Worm (Caenorhabditis elegans): ENCODE data around the gene F11E6.8.

F11E6.8 gene

ce11 chrIV:17407491-17407890 lies 42.9 kb downstream of the F11E6.8 start, which contains the start of gene T02D1.9:
TSS of gene T02D1.9 (minus strand) at chrIV:17407591.
- TF ChIP-seq tbx-8 (GFP tag; optimal IDR thresholded peaks at IDR 0.05) (no peak), sem-2 (GFP tag; optimal IDR thresholded peaks at IDR 0.05) (no peak), elt-1 (tag; optimal IDR thresholded peaks at IDR 0.05; ENCODE audit: borderline replicate concordance, insufficient read depth) (no peak), pha-4 (tag; optimal IDR thresholded peaks at IDR 0.05) (no peak), zip-8 (tag; optimal IDR thresholded peaks at IDR 0.05) (no peak), mls-2 (tag; optimal IDR thresholded peaks at IDR 0.05) (no peak), blmp-1 (tag; optimal IDR thresholded peaks at IDR 0.05) (no peak), unc-120 (tag; optimal IDR thresholded peaks at IDR 0.05; ENCODE audit: poor library complexity, severe bottlenecking) (no peak), cnd-1 (tag; optimal IDR thresholded peaks at IDR 0.05) (no peak), hlh-1 (tag; optimal IDR thresholded peaks at IDR 0.05) (no peak), ceh-83 (GFP tag; optimal IDR thresholded peaks at IDR 0.05) (no peak), flh-1 (GFP tag; optimal IDR thresholded peaks at IDR 0.05) (no peak), nhr-76 (tag; optimal IDR thresholded peaks at IDR 0.05) (no peak), bed-3 (GFP tag; optimal IDR thresholded peaks at IDR 0.05) (no peak), ceh-39 (tag; optimal IDR thresholded peaks at IDR 0.05) (no peak), unc-39 (tag; optimal IDR thresholded peaks at IDR 0.05) (no peak), ceh-43 (GFP tag; optimal IDR thresholded peaks at IDR 0.05) (no peak), unc-62 (GFP tag; optimal IDR thresholded peaks at IDR 0.05) (no peak)

ce11 chrIV:17407025-17407424 lies 43.3 kb downstream of the F11E6.8 start, which contains the start of gene T02D1.7:
TSS of gene T02D1.7 (minus strand) at chrIV:17407125.
- TF ChIP-seq nhr-2 (tag; optimal IDR thresholded peaks at IDR 0.05) (no peak), tbx-8 (GFP tag; optimal IDR thresholded peaks at IDR 0.05) (no peak), sem-2 (GFP tag; optimal IDR thresholded peaks at IDR 0.05) (no peak), unc-62 (GFP tag; optimal IDR thresholded peaks at IDR 0.05) (no peak), ceh-39 (tag; optimal IDR thresholded peaks at IDR 0.05) (no peak), hlh-1 (tag; optimal IDR thresholded peaks at IDR 0.05) (no peak), lsy-2 (tag; optimal IDR thresholded peaks at IDR 0.05) (no peak), drap-1 (GFP tag; optimal IDR thresholded peaks at IDR 0.05) (no peak), mab-5 (tag; optimal IDR thresholded peaks at IDR 0.05) (no peak), nhr-28 (tag; optimal IDR thresholded peaks at IDR 0.05) (no peak), nhr-237 (tag; optimal IDR thresholded peaks at IDR 0.05) (no peak), M03D4.4 (tag; optimal IDR thresholded peaks at IDR 0.05) (no peak), cnd-1 (tag; optimal IDR thresholded peaks at IDR 0.05) (no peak), snpc-4 (tag; optimal IDR thresholded peaks at IDR 0.05) (no peak), mls-2 (tag; optimal IDR thresholded peaks at IDR 0.05) (no peak)

- no peak for TF ChIP-seq nhr-12 (tag; optimal IDR thresholded peaks at IDR 0.05)
- TF ChIP-seq ces-1 (GFP tag; optimal IDR thresholded peaks at IDR 0.05), result no peak
- no peak for TF ChIP-seq mls-2 (tag; optimal IDR thresholded peaks at IDR 0.05)
- TF ChIP-seq tbx-8 (GFP tag; optimal IDR thresholded peaks at IDR 0.05), result no peak
Observed at ce11 chrIV:17406119-17406518, 44.2 kb downstream of the F11E6.8 start.

- no peak for TF ChIP-seq cnd-1 (tag; optimal IDR thresholded peaks at IDR 0.05)
- TF ChIP-seq nhr-237 (tag; optimal IDR thresholded peaks at IDR 0.05), result no peak
- no peak for TF ChIP-seq nhr-28 (tag; optimal IDR thresholded peaks at IDR 0.05)
- no peak for TF ChIP-seq lsy-2 (tag; optimal IDR thresholded peaks at IDR 0.05)
- no peak for TF ChIP-seq nhr-76 (tag; optimal IDR thresholded peaks at IDR 0.05)
- no peak for TF ChIP-seq ceh-39 (tag; optimal IDR thresholded peaks at IDR 0.05)
- no peak for TF ChIP-seq pha-4 (tag; optimal IDR thresholded peaks at IDR 0.05)
- TF ChIP-seq mep-1 (tag; optimal IDR thresholded peaks at IDR 0.05), result no peak
Observed at ce11 chrIV:17405530-17405929, 44.8 kb downstream of the F11E6.8 start, which contains the start of gene pmp-4. TSS of gene pmp-4 (minus strand) at chrIV:17405630.

ce11 chrIV:17399455-17399854 lies 50.9 kb downstream of the F11E6.8 start, which contains the start of gene T02D1.4:
TSS of gene T02D1.4 (plus strand) at chrIV:17399755.
- no peak for TF ChIP-seq ceh-83 (GFP tag; optimal IDR thresholded peaks at IDR 0.05)
- no peak for TF ChIP-seq cnd-1 (tag; optimal IDR thresholded peaks at IDR 0.05)
- no peak for TF ChIP-seq ceh-39 (tag; optimal IDR thresholded peaks at IDR 0.05)
- no peak for TF ChIP-seq drap-1 (GFP tag; optimal IDR thresholded peaks at IDR 0.05)
- no peak for TF ChIP-seq elt-3 (tag; optimal IDR thresholded peaks at IDR 0.05)
- no peak for TF ChIP-seq elt-1 (tag; optimal IDR thresholded peaks at IDR 0.05; ENCODE audit: borderline replicate concordance, insufficient read depth)

ce11 chrIV:17395910-17396309 lies 54.4 kb downstream of the F11E6.8 start, which contains the start of gene sru-15:
TSS of gene sru-15 (plus strand) at chrIV:17396210.
- TF ChIP-seq elt-3 (tag; optimal IDR thresholded peaks at IDR 0.05), result no peak
- no peak for TF ChIP-seq ceh-43 (GFP tag; optimal IDR thresholded peaks at IDR 0.05)

All from whole organism, mixed stage, embryonic.